Fruit fly (Drosophila melanogaster) ovary, adult (tissue): ENCODE results near the gene CG13919.

Experiments used
- CG17801 ChIP-seq: fragments of 200-800 bp; optimal IDR thresholded peaks from 2 replicates; lab custom pipeline; 2019; ENCODE audit warnings: missing biosample characterization, mild to moderate bottlenecking, missing genetic modification characterization, moderate library complexity; ENCODE audit not compliant: partially characterized antibody

CG13919 gene

dm6 chr3L:1676222-1676621, 31.0 kb downstream of the CG13919 start:
- TF ChIP-seq CG17801 (GFP tag; lab: Kevin White, UChicago), result no peak

dm6 chr3L:1679394-1679793, 34.1 kb downstream of the CG13919 start:
- no peak for TF ChIP-seq CG17801 (GFP tag; lab: Kevin White, UChicago)

DNA sequence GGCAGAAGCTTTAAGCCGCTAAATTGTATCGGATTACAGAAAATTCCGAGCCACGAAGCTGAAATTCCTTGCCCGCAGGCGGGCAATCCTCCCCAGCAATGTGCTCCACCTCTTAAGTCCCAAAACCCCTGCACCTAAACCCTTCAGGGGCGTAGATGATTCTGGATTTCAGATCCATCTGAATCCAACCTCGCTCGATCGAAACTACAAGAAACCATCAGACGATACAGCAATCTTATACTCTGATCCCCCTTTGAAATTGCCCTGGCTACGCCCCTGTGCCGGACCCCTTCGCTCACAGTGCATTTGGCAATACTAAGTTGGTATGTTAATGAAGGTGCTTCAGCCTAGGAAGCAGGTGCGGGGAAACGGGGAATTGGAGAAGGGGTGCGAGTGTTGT, 37.8 kb downstream of the CG13919 start:
- no peak for TF ChIP-seq CG17801 (GFP tag; lab: Kevin White, UChicago)

DNA sequence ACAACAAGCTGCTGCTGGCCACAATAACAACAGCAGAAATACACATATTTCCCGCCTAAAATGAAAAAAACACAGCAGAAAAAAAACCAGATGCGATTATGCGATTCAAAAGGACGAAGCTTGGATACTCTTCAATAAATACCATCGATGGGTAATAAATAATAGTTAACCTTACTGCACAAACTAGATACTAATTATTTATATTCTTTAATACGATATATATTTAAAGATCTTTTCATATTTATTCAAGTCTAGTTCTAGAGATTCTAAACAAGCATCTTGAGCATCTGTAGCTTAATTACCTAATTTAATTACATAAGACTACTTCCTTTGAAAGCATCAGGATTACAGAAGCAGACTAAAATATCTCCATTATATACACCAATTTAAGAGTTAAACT, 42.9 kb downstream of the CG13919 start:
- no peak for TF ChIP-seq CG17801 (GFP tag; lab: Kevin White, UChicago)

- no peak for TF ChIP-seq CG17801 (GFP tag; lab: Kevin White, UChicago)
Observed at dm6 chr3L:1688569-1688968, 43.3 kb downstream of the CG13919 start.

dm6 chr3L:1690727-1691413, 45.6 kb downstream of the CG13919 start:
- no peak for TF ChIP-seq CG17801 (GFP tag; lab: Kevin White, UChicago)

DNA sequence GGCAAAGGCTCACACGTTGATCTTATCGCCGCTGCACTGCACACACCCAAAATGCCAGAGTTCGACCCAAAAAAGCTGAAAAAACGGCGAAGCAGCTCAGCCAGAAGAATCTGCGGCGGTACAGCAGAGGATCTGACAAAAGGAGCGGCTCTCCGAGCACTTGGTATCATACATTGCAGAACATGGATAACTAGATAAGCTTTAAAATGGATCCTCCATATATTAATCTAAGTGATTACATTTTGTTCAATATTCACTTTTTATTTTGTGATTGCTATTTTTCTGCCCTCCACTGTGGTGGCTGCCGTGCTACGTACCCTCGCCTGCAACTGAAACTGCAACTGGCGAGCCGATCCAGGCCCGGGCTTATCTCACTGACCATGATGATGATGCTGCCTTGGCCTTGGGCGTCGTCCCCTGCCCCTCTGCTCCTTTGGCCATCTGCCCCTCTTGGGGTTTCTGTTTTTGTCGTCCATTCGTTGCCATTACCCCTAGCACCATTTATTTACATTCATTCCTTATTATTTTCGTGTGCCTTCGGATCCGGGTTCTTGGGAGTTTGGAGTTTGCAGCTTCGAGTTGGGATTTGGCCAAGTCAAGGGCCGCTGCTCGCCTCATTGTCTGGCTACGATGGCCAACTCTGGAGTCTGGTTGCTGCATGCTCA, 47.0 kb downstream of the CG13919 start:
- no peak for TF ChIP-seq CG17801 (GFP tag; lab: Kevin White, UChicago)

DNA sequence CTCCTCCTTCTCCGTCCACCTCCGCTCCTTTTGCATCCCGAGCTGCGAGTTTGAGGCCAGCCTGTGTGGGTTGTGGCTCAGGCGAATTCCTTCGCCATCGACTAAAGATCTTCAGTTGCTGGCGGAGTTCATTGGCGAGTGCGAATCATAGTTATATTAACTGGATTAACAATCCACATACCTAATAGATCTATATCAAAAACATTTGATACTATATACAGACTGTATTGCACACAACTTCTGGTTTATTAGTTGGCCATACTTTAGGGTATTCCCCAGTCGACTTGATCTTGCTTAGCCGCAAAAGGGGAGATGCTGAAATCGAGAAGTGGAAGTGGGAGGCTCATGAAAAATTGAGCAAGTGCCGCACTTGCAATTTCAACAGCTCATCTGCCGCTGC, 47.6 kb downstream of the CG13919 start:
- no peak for TF ChIP-seq CG17801 (GFP tag; lab: Kevin White, UChicago)

DNA sequence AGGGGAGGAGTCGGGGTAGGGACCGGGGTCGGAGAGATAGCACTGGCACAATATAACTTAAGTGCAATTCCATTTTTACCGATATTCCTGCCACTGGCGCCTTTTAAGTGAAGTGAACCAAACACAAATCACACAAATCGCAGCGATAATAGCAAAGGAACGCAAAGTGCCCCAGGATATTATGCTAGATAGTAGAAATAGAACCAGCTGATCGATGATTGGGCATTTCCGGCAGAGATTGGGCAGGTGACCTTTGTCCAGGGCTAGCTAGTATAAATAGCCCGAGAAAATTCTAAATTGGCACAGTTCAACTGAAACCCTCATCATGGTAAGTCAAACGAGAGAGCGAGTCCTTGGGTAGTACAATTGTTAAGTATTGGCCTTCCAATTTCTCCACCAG, 49.0 kb downstream of the CG13919 start, which contains the start of gene CG12011:
CG12011 (plus strand) TSS at position 301 of the 400 bp plus-strand sequence.
- no peak for TF ChIP-seq CG17801 (GFP tag; lab: Kevin White, UChicago)
